Worm (Caenorhabditis elegans) whole organism, young adult: ENCODE measurements around the gene C06E4.2.

Experiments
- B0035.1 ChIP-seq: sonication (generic microtip); optimal IDR thresholded peaks from 2 replicates; lab custom pipeline; 2016; ENCODE audit warnings: missing genetic modification characterization, mild to moderate bottlenecking, missing compliant biosample characterization, missing genotype, missing genetic modification reagents
- B0336.3 ChIP-seq: fragments of 200-800 bp; sonication (Bioruptor generic); IDR thresholded peaks from 2 replicates; pipeline ENCODE4 v1.3.6; 2022; ENCODE audit warnings: missing genetic modification characterization, missing compliant biosample characterization
- C06A6.2 ChIP-seq: fragments of 200-800 bp; sonication (Bioruptor generic); conservative IDR thresholded peaks from 2 replicates; pipeline ENCODE4 v1.3.6; 2022; ENCODE audit warnings: missing genetic modification characterization, missing compliant biosample characterization
- F10E7.11 ChIP-seq: sonication (generic microtip); optimal IDR thresholded peaks from 2 replicates; lab custom pipeline; 2017; ENCODE audit warnings: mild to moderate bottlenecking, missing genetic modification characterization, moderate library complexity, missing compliant biosample characterization
- F39B2.1 ChIP-seq: fragments of 200-800 bp; sonication (Bioruptor generic); IDR thresholded peaks from 2 replicates; pipeline ENCODE4 v1.3.6; 2022; ENCODE audit warnings: missing genetic modification reagents, missing genetic modification characterization, missing compliant biosample characterization
- F55B11.4 ChIP-seq: sonication (generic microtip); optimal IDR thresholded peaks from 2 replicates; lab custom pipeline; 2016; ENCODE audit warnings: missing compliant biosample characterization, missing genetic modification characterization, borderline replicate concordance; ENCODE audit not compliant: insufficient read depth
- F57C9.4 ChIP-seq: sonication (generic microtip); optimal IDR thresholded peaks from 2 replicates; lab custom pipeline; 2017; ENCODE audit warnings: mild to moderate bottlenecking, missing genetic modification characterization, missing compliant biosample characterization
- Y53F4B.3 ChIP-seq: fragments of 200-800 bp; sonication (Bioruptor generic); IDR thresholded peaks from 2 replicates; pipeline ENCODE4 v1.3.6; 2022; ENCODE audit warnings: missing genetic modification reagents, missing genetic modification characterization, missing compliant biosample characterization
- Y53G8AR.9 ChIP-seq: fragments of 200-800 bp; sonication (Bioruptor generic); conservative IDR thresholded peaks from 2 replicates; pipeline ENCODE4 v1.3.6; 2022; ENCODE audit warnings: missing genetic modification reagents, missing genetic modification characterization, missing compliant biosample characterization
- aptf-2 ChIP-seq: fragments of 200-800 bp; sonication (Bioruptor generic); conservative IDR thresholded peaks from 2 replicates; pipeline ENCODE4 v1.3.6; 2022; ENCODE audit warnings: missing genetic modification reagents, missing genetic modification characterization, missing compliant biosample characterization
- athp-1 ChIP-seq: sonication (generic microtip); optimal IDR thresholded peaks from 2 replicates; lab custom pipeline; 2017; ENCODE audit warnings: mild to moderate bottlenecking, missing genetic modification characterization, missing compliant biosample characterization
- attf-3 ChIP-seq: fragments of 200-800 bp; sonication (Bioruptor generic); conservative IDR thresholded peaks from 2 replicates; pipeline ENCODE4 v1.3.6; 2022; ENCODE audit warnings: missing genetic modification reagents, missing genetic modification characterization, missing compliant biosample characterization
- ccch-3 ChIP-seq: fragments of 200-800 bp; sonication (Bioruptor generic); optimal IDR thresholded peaks from 2 replicates; lab custom pipeline; 2018; ENCODE audit warnings: mild to moderate bottlenecking, missing genetic modification characterization, missing compliant biosample characterization
- cebp-1 ChIP-seq, 2 experiments: fragments of 200-800 bp in 1 of 2; sonication (Bioruptor generic) in 1 of 2; sonication (generic microtip) in 1 of 2; IDR thresholded peaks in 1 of 2; optimal IDR thresholded peaks in 1 of 2; 2 replicates each; pipeline versions ENCODE4 v1.3.6 to Lab custom; 2017 to 2022; ENCODE audit warnings: missing compliant biosample characterization in 2 of 2, missing genetic modification characterization in 2 of 2, mild to moderate bottlenecking in 1 of 2, missing genetic modification reagents in 1 of 2, moderate library complexity in 1 of 2
- ceh-27 ChIP-seq: fragments of 200-800 bp; sonication (Bioruptor generic); optimal IDR thresholded peaks from 2 replicates; lab custom pipeline; 2018; ENCODE audit warnings: mild to moderate bottlenecking, missing genetic modification characterization, moderate library complexity, missing compliant biosample characterization
- ceh-40 ChIP-seq: fragments of 200-800 bp; sonication (Bioruptor generic); IDR thresholded peaks from 2 replicates; pipeline ENCODE4 v1.3.6; 2022; ENCODE audit warnings: missing genetic modification characterization, missing compliant biosample characterization
- ceh-58 ChIP-seq: fragments of 200-800 bp; sonication (Bioruptor generic); IDR thresholded peaks from 2 replicates; pipeline ENCODE4 v1.3.6; 2022; ENCODE audit warnings: missing genetic modification characterization, missing compliant biosample characterization
- egl-18 ChIP-seq: fragments of 200-800 bp; sonication (Bioruptor generic); IDR thresholded peaks from 2 replicates; pipeline ENCODE4 v1.3.6; 2022; ENCODE audit warnings: missing genetic modification reagents, missing genetic modification characterization, missing compliant biosample characterization
- ekl-4 ChIP-seq: fragments of 200-800 bp; sonication (Bioruptor generic); IDR thresholded peaks from 2 replicates; pipeline ENCODE4 v1.3.6; 2022; ENCODE audit warnings: missing genetic modification reagents, missing genetic modification characterization, missing compliant biosample characterization
- hlh-12 ChIP-seq: sonication (generic microtip); optimal IDR thresholded peaks from 2 replicates; lab custom pipeline; 2016; ENCODE audit warnings: missing genetic modification characterization, missing compliant biosample characterization
- hmg-20 ChIP-seq: fragments of 200-800 bp; sonication (Bioruptor generic); IDR thresholded peaks from 2 replicates; pipeline ENCODE4 v1.3.6; 2022; ENCODE audit warnings: missing genetic modification reagents, missing genetic modification characterization, missing compliant biosample characterization
- let-526 ChIP-seq: fragments of 200-800 bp; sonication (Bioruptor generic); IDR thresholded peaks from 2 replicates; pipeline ENCODE4 v1.3.6; 2022; ENCODE audit warnings: missing genetic modification reagents, missing genetic modification characterization, missing compliant biosample characterization
- let-607 ChIP-seq, 2 experiments: fragments of 200-800 bp in 1 of 2; sonication (Bioruptor generic) in 1 of 2; sonication (generic microtip) in 1 of 2; optimal IDR thresholded peaks; 2 replicates each; lab custom pipeline; 2016 to 2018; ENCODE audit warnings: mild to moderate bottlenecking in 2 of 2, missing compliant biosample characterization in 2 of 2, missing genetic modification characterization in 2 of 2, moderate library complexity in 2 of 2, missing genotype in 1 of 2
- lin-26 ChIP-seq: fragments of 200-800 bp; sonication (Bioruptor generic); IDR thresholded peaks from 2 replicates; pipeline ENCODE4 v1.3.6; 2022; ENCODE audit warnings: missing genetic modification reagents, missing genetic modification characterization, missing compliant biosample characterization
- lir-1 ChIP-seq: fragments of 200-800 bp; sonication (Bioruptor generic); conservative IDR thresholded peaks from 2 replicates; pipeline ENCODE4 v1.3.6; 2022; ENCODE audit warnings: missing genetic modification reagents, missing genetic modification characterization, missing compliant biosample characterization
- lsl-1 ChIP-seq: fragments of 200-800 bp; sonication (Bioruptor generic); optimal IDR thresholded peaks from 2 replicates; lab custom pipeline; 2018; ENCODE audit warnings: mild to moderate bottlenecking, missing genetic modification characterization, moderate library complexity, missing compliant biosample characterization
- madf-10 ChIP-seq: sonication (generic microtip); optimal IDR thresholded peaks from 2 replicates; lab custom pipeline; 2016; ENCODE audit warnings: mild to moderate bottlenecking, missing genetic modification characterization, missing compliant biosample characterization
- mcd-1 ChIP-seq: fragments of 200-800 bp; sonication (Bioruptor generic); IDR thresholded peaks from 2 replicates; pipeline ENCODE4 v1.3.6; 2022; ENCODE audit warnings: missing genetic modification reagents, missing genetic modification characterization, missing compliant biosample characterization
- nhr-120 ChIP-seq: fragments of 200-800 bp; sonication (Bioruptor generic); IDR thresholded peaks from 2 replicates; pipeline ENCODE4 v1.3.6; 2022; ENCODE audit warnings: missing genetic modification characterization, missing compliant biosample characterization
- snpc-3.4 ChIP-seq: sonication (generic microtip); optimal IDR thresholded peaks from 2 replicates; lab custom pipeline; 2017; ENCODE audit warnings: missing genetic modification characterization, mild to moderate bottlenecking, missing compliant biosample characterization, antibody characterized with exemption, moderate library complexity, missing genotype, missing genetic modification reagents
- sptf-2 ChIP-seq: fragments of 200-800 bp; sonication (Bioruptor generic); optimal IDR thresholded peaks from 2 replicates; lab custom pipeline; 2018; ENCODE audit warnings: mild to moderate bottlenecking, missing genetic modification characterization, missing compliant biosample characterization
- unc-130 ChIP-seq: sonication (generic microtip); optimal IDR thresholded peaks from 2 replicates; lab custom pipeline; 2016; ENCODE audit warnings: missing genetic modification reagents, missing genetic modification characterization, missing compliant biosample characterization
- zfh-2 ChIP-seq: fragments of 200-800 bp; sonication (Bioruptor generic); conservative IDR thresholded peaks from 2 replicates; pipeline ENCODE4 v1.3.6; 2022; ENCODE audit warnings: missing genetic modification reagents, missing genetic modification characterization, missing compliant biosample characterization
- zim-3 ChIP-seq: sonication (generic microtip); optimal IDR thresholded peaks from 2 replicates; lab custom pipeline; 2017; ENCODE audit warnings: mild to moderate bottlenecking, missing genetic modification characterization, moderate library complexity, missing compliant biosample characterization
- ztf-18 ChIP-seq: sonication (generic microtip); optimal IDR thresholded peaks from 2 replicates; lab custom pipeline; 2016; ENCODE audit warnings: missing genotype, mild to moderate bottlenecking, missing genetic modification characterization, missing compliant biosample characterization
- ztf-26 ChIP-seq: sonication (generic microtip); optimal IDR thresholded peaks from 2 replicates; lab custom pipeline; 2017; ENCODE audit warnings: missing genetic modification characterization, missing compliant biosample characterization
- ztf-3 ChIP-seq: fragments of 200-800 bp; sonication (Bioruptor generic); optimal IDR thresholded peaks from 2 replicates; lab custom pipeline; 2018; ENCODE audit warnings: mild to moderate bottlenecking, missing genetic modification characterization, missing compliant biosample characterization

Gene C06E4.2

ce11 chrIV:7276661-7277060 is at the start of gene C06E4.2:
C06E4.2 (plus strand) TSS chrIV:7276961.
- TF ChIP-seq snpc-3.4 (no peak), lin-26 (GFP tag; lab: Robert Waterston, UW) (no peak), ztf-3 (GFP tag; lab: Kevin White, UChicago) (no peak), attf-3 (no peak), nhr-120 (no peak), madf-10 (tag; lab: Kevin White, UChicago) (no peak), ceh-27 (GFP tag; lab: Kevin White, UChicago) (no peak), C06A6.2 (GFP tag; lab: Robert Waterston, UW) (no peak), Y53G8AR.9 (GFP tag; lab: Robert Waterston, UW) (no peak), F10E7.11 (tag; lab: Kevin White, UChicago) (no peak), let-607 (tag; optimal IDR thresholded peaks at IDR 0.05; lab: Kevin White, UChicago) (no peak), let-526 (no peak), cebp-1 (GFP tag; IDR thresholded peaks at IDR 0.05; lab: Robert Waterston, UW) (no peak), cebp-1 (tag; optimal IDR thresholded peaks at IDR 0.05; lab: Kevin White, UChicago) (no peak), lir-1 (GFP tag; lab: Robert Waterston, UW) (no peak)

- TF ChIP-seq athp-1 (tag; lab: Kevin White, UChicago) (no peak), unc-130 (GFP tag; lab: Kevin White, UChicago) (no peak), ceh-58 (GFP tag; lab: Robert Waterston, UW) (no peak), C06A6.2 (GFP tag; lab: Robert Waterston, UW) (no peak), F55B11.4 (tag; lab: Kevin White, UChicago) (no peak)
These were observed 49.7 kb upstream of the C06E4.2 start, which contains the start of gene R13A1.10 for ce11 chrIV:7227072-7227471. R13A1.10 (minus strand) TSS chrIV:7227172.

- TF ChIP-seq F57C9.4 (tag; lab: Kevin White, UChicago) (no peak), Y53F4B.3 (GFP tag; lab: Robert Waterston, UW) (no peak), hmg-20 (GFP tag; lab: Robert Waterston, UW) (no peak), lsl-1 (no peak), zim-3 (tag; lab: Kevin White, UChicago) (no peak), ztf-18 (tag; lab: Kevin White, UChicago) (no peak), B0336.3 (no peak), hlh-12 (tag; lab: Kevin White, UChicago) (no peak), F39B2.1 (GFP tag; lab: Robert Waterston, UW) (no peak), nhr-120 (no peak), ceh-40 (GFP tag; lab: Robert Waterston, UW) (no peak), ekl-4 (no peak), ccch-3 (no peak), B0035.1 (tag; lab: Kevin White, UChicago) (no peak), mcd-1 (GFP tag; lab: Robert Waterston, UW) (no peak), ztf-26 (tag; lab: Kevin White, UChicago) (no peak), egl-18 (GFP tag; lab: Robert Waterston, UW) (no peak), zfh-2 (GFP tag; lab: Robert Waterston, UW) (no peak), aptf-2 (GFP tag; lab: Robert Waterston, UW) (no peak), sptf-2 (GFP tag; lab: Kevin White, UChicago) (no peak)
- TF ChIP-seq, all 124 proteins: peak for 0
These were observed 48.6 kb upstream of the C06E4.2 start, which contains the start of gene D2024.5 for ce11 chrIV:7228208-7228607. D2024.5 (minus strand) TSS chrIV:7228308.
